Worm (Caenorhabditis elegans) whole organism, L1 larva: Measurements from ENCODE around the gene Y41E3.6.

Source experiments
- Y116A8C.19 ChIP-seq: sonication (generic microtip); optimal IDR thresholded peaks from 2 replicates; lab custom pipeline; 2016; ENCODE audit warnings: missing compliant biosample characterization, missing genetic modification characterization, borderline replicate concordance
- alr-1 ChIP-seq: fragments of 200-800 bp; sonication (Bioruptor generic); optimal IDR thresholded peaks from 2 replicates; lab custom pipeline; 2018; ENCODE audit warnings: borderline replicate concordance, mild to moderate bottlenecking, missing genetic modification characterization, missing compliant biosample characterization
- aly-2 ChIP-seq: fragments of 150-350 bp; optimal IDR thresholded peaks from 2 replicates; lab custom pipeline; 2014; ENCODE audit warnings: missing biosample characterization, missing genetic modification characterization
- ama-1 ChIP-seq: fragments of 150-350 bp; optimal IDR thresholded peaks from 2 replicates; lab custom pipeline; 2014
- ceh-63 ChIP-seq: fragments of 200-800 bp; sonication (Bioruptor generic); optimal IDR thresholded peaks from 2 replicates; lab custom pipeline; 2018; ENCODE audit warnings: mild to moderate bottlenecking, missing genetic modification characterization, missing compliant biosample characterization
- ceh-8 ChIP-seq: fragments of 200-800 bp; sonication (Bioruptor generic); optimal IDR thresholded peaks from 2 replicates; lab custom pipeline; 2018; ENCODE audit warnings: mild to moderate bottlenecking, missing genetic modification characterization, moderate library complexity, missing compliant biosample characterization
- ceh-88 ChIP-seq: fragments of 200-800 bp; sonication (Bioruptor generic); IDR thresholded peaks from 2 replicates; pipeline ENCODE4 v1.3.6; 2022; ENCODE audit warnings: missing genetic modification characterization, missing compliant biosample characterization
- ceh-90 ChIP-seq: sonication (generic microtip); optimal IDR thresholded peaks from 2 replicates; lab custom pipeline; 2016; ENCODE audit warnings: missing genetic modification characterization, missing compliant biosample characterization
- dpl-1 ChIP-seq, 3 experiments: fragments of 150-350 bp in 2 of 3; sonication (generic microtip) in 1 of 3; optimal IDR thresholded peaks; 2 replicates each; lab custom pipeline; 2014 to 2017; ENCODE audit warnings: missing biosample characterization in 3 of 3, missing genetic modification characterization in 3 of 3, missing genetic modification reagents in 3 of 3
- dsc-1 ChIP-seq: sonication (generic microtip); optimal IDR thresholded peaks from 2 replicates; lab custom pipeline; 2016; ENCODE audit warnings: mild to moderate bottlenecking, missing genetic modification characterization, missing compliant biosample characterization
- efl-1 ChIP-seq, 4 experiments: fragments of 150-350 bp; optimal IDR thresholded peaks in 3 of 4; peaks in 1 of 4; 1 replicate in 1 of 4; 2 replicates in 3 of 4; lab custom pipeline; 2014; ENCODE audit warnings: missing biosample characterization in 2 of 4, missing genetic modification characterization in 2 of 4, missing genetic modification reagents in 2 of 4
- efl-3 ChIP-seq: fragments of 200-800 bp; sonication (Bioruptor generic); optimal IDR thresholded peaks from 2 replicates; lab custom pipeline; 2018; ENCODE audit warnings: mild to moderate bottlenecking, missing genetic modification characterization, missing compliant biosample characterization
- egl-27 ChIP-seq, 2 experiments: fragments of 150-350 bp in 1 of 2; sonication (generic microtip); optimal IDR thresholded peaks; 3 replicates each; lab custom pipeline; 2017 to 2018; ENCODE audit warnings: missing biosample characterization in 2 of 2, missing genetic modification characterization in 2 of 2, missing genetic modification reagents in 2 of 2
- elt-2 ChIP-seq: sonication (generic microtip); optimal IDR thresholded peaks from 2 replicates; lab custom pipeline; 2016; ENCODE audit warnings: missing genetic modification characterization, mild to moderate bottlenecking, inconsistent platforms, missing compliant biosample characterization, missing genetic modification reagents
- elt-3 ChIP-seq, 6 experiments: fragments of 150-350 bp in 1 of 6; sonication (generic microtip); optimal IDR thresholded peaks; 2 replicates each; lab custom pipeline; 2017 to 2018; ENCODE audit warnings: missing biosample characterization in 6 of 6, missing genetic modification characterization in 6 of 6, inconsistent platforms in 1 of 6
- ets-5 ChIP-seq: fragments of 200-800 bp; sonication (Bioruptor generic); IDR thresholded peaks from 2 replicates; pipeline ENCODE4 v1.3.6; 2022; ENCODE audit warnings: missing genetic modification characterization, missing compliant biosample characterization
- fkh-10 ChIP-seq: sonication (generic microtip); optimal IDR thresholded peaks from 2 replicates; lab custom pipeline; 2017; ENCODE audit warnings: missing biosample characterization, missing genetic modification reagents, missing genetic modification characterization
- fkh-4 ChIP-seq: sonication (generic microtip); optimal IDR thresholded peaks from 2 replicates; lab custom pipeline; 2016; ENCODE audit warnings: missing compliant biosample characterization, missing genetic modification characterization, borderline replicate concordance
- fkh-8 ChIP-seq: sonication (generic microtip); optimal IDR thresholded peaks from 2 replicates; lab custom pipeline; 2016; ENCODE audit warnings: mild to moderate bottlenecking, missing genetic modification characterization, missing compliant biosample characterization
- grh-1 ChIP-seq: fragments of 200-800 bp; sonication (Bioruptor generic); IDR thresholded peaks from 2 replicates; pipeline ENCODE4 v1.3.6; 2022; ENCODE audit warnings: missing genetic modification reagents, missing genetic modification characterization, missing compliant biosample characterization
- hlh-17 ChIP-seq: fragments of 200-800 bp; sonication (Bioruptor generic); optimal IDR thresholded peaks from 2 replicates; lab custom pipeline; 2018; ENCODE audit warnings: missing genetic modification characterization, mild to moderate bottlenecking, missing compliant biosample characterization, moderate library complexity, borderline replicate concordance
- hlh-4 ChIP-seq: sonication (generic microtip); optimal IDR thresholded peaks from 2 replicates; lab custom pipeline; 2016; ENCODE audit warnings: mild to moderate bottlenecking, missing genetic modification characterization, missing compliant biosample characterization
- hpl-2 ChIP-seq: fragments of 150-350 bp; optimal IDR thresholded peaks from 2 replicates; lab custom pipeline; 2014; ENCODE audit warnings: missing biosample characterization, missing genetic modification reagents, missing genetic modification characterization
- lin-13 ChIP-seq: fragments of 150-350 bp; optimal IDR thresholded peaks from 2 replicates; lab custom pipeline; 2014; ENCODE audit warnings: missing biosample characterization, missing genetic modification reagents, missing genetic modification characterization
- lin-14 ChIP-seq: fragments of 200-800 bp; sonication (Bioruptor generic); optimal IDR thresholded peaks from 2 replicates; lab custom pipeline; 2018; ENCODE audit warnings: mild to moderate bottlenecking, missing genetic modification characterization, moderate library complexity, missing compliant biosample characterization
- lir-3 ChIP-seq: sonication (generic microtip); optimal IDR thresholded peaks from 2 replicates; lab custom pipeline; 2016; ENCODE audit warnings: mild to moderate bottlenecking, missing genetic modification characterization, moderate library complexity, missing compliant biosample characterization; ENCODE audit not compliant: poor library complexity
- mab-9 ChIP-seq: fragments of 200-800 bp; sonication (Bioruptor generic); IDR thresholded peaks from 2 replicates; pipeline ENCODE4 v1.3.6; 2022; ENCODE audit warnings: missing genetic modification reagents, missing genetic modification characterization, missing compliant biosample characterization
- mef-2 ChIP-seq: fragments of 150-350 bp; optimal IDR thresholded peaks from 2 replicates; lab custom pipeline; 2014; ENCODE audit warnings: missing biosample characterization, missing genetic modification characterization
- nhr-12 ChIP-seq: sonication (generic microtip); optimal IDR thresholded peaks from 2 replicates; lab custom pipeline; 2017; ENCODE audit warnings: missing biosample characterization, missing genetic modification characterization
- nhr-20 ChIP-seq: sonication (generic microtip); optimal IDR thresholded peaks from 2 replicates; lab custom pipeline; 2016; ENCODE audit warnings: mild to moderate bottlenecking, missing genetic modification characterization, missing compliant biosample characterization
- nhr-237 ChIP-seq: fragments of 150-350 bp; optimal IDR thresholded peaks from 2 replicates; lab custom pipeline; 2014; ENCODE audit warnings: missing biosample characterization, missing genetic modification characterization
- nhr-28 ChIP-seq: fragments of 150-350 bp; optimal IDR thresholded peaks from 2 replicates; lab custom pipeline; 2014; ENCODE audit warnings: missing biosample characterization, missing genetic modification characterization
- nhr-47 ChIP-seq: sonication (generic microtip); optimal IDR thresholded peaks from 2 replicates; lab custom pipeline; 2016; ENCODE audit warnings: mild to moderate bottlenecking, missing genetic modification characterization, moderate library complexity, missing compliant biosample characterization
- nhr-77 ChIP-seq: fragments of 150-350 bp; optimal IDR thresholded peaks from 2 replicates; lab custom pipeline; 2014; ENCODE audit warnings: missing biosample characterization, missing genetic modification characterization
- nhr-90 ChIP-seq: sonication (generic microtip); optimal IDR thresholded peaks from 2 replicates; lab custom pipeline; 2016; ENCODE audit warnings: mild to moderate bottlenecking, missing genetic modification characterization, missing compliant biosample characterization; ENCODE audit not compliant: poor library complexity
- pag-3 ChIP-seq: sonication (generic microtip); optimal IDR thresholded peaks from 2 replicates; lab custom pipeline; 2017; ENCODE audit warnings: missing genetic modification characterization, mild to moderate bottlenecking, missing compliant biosample characterization, antibody characterized with exemption, borderline replicate concordance; ENCODE audit not compliant: insufficient read depth
- pax-3 ChIP-seq: fragments of 200-800 bp; sonication (Bioruptor generic); optimal IDR thresholded peaks from 2 replicates; lab custom pipeline; 2018; ENCODE audit warnings: mild to moderate bottlenecking, missing genetic modification characterization, moderate library complexity, missing compliant biosample characterization
- skn-1 ChIP-seq: fragments of 150-350 bp; optimal IDR thresholded peaks from 2 replicates; lab custom pipeline; 2014; ENCODE audit warnings: missing biosample characterization, missing genetic modification characterization
- snu-23 ChIP-seq: sonication (generic microtip); optimal IDR thresholded peaks from 2 replicates; lab custom pipeline; 2016; ENCODE audit warnings: missing genetic modification characterization, missing compliant biosample characterization
- sox-4 ChIP-seq: sonication (generic microtip); optimal IDR thresholded peaks from 2 replicates; lab custom pipeline; 2016; ENCODE audit warnings: missing genetic modification characterization, missing compliant biosample characterization
- sptf-1 ChIP-seq: fragments of 150-350 bp; optimal IDR thresholded peaks from 2 replicates; lab custom pipeline; 2014; ENCODE audit warnings: missing biosample characterization, missing genetic modification characterization
- sup-37 ChIP-seq: fragments of 200-800 bp; sonication (Bioruptor generic); optimal IDR thresholded peaks from 2 replicates; lab custom pipeline; 2018; ENCODE audit warnings: mild to moderate bottlenecking, missing genetic modification characterization, missing compliant biosample characterization
- tbx-2 ChIP-seq: sonication (generic microtip); optimal IDR thresholded peaks from 2 replicates; lab custom pipeline; 2016; ENCODE audit warnings: missing genetic modification characterization, missing compliant biosample characterization
- tlp-1 ChIP-seq: fragments of 150-350 bp; optimal IDR thresholded peaks from 2 replicates; lab custom pipeline; 2014; ENCODE audit warnings: missing biosample characterization, missing genetic modification characterization
- unc-62 ChIP-seq: fragments of 150-350 bp; optimal IDR thresholded peaks from 2 replicates; lab custom pipeline; 2014; ENCODE audit warnings: missing biosample characterization, missing genetic modification reagents, missing genetic modification characterization
- unc-86 ChIP-seq: sonication (generic microtip); optimal IDR thresholded peaks from 2 replicates; lab custom pipeline; 2016; ENCODE audit warnings: missing genetic modification characterization, missing compliant biosample characterization
- vab-15 ChIP-seq: sonication (generic microtip); optimal IDR thresholded peaks from 2 replicates; lab custom pipeline; 2017; ENCODE audit warnings: missing genotype, mild to moderate bottlenecking, missing genetic modification characterization, missing compliant biosample characterization
- xbp-1 ChIP-seq: sonication (generic microtip); optimal IDR thresholded peaks from 2 replicates; lab custom pipeline; 2016; ENCODE audit warnings: missing genetic modification characterization, missing compliant biosample characterization
- zip-4 ChIP-seq: fragments of 200-800 bp; sonication (Bioruptor generic); optimal IDR thresholded peaks from 2 replicates; lab custom pipeline; 2018; ENCODE audit warnings: mild to moderate bottlenecking, missing genetic modification characterization, moderate library complexity, missing compliant biosample characterization
- ztf-11 ChIP-seq, 2 experiments: sonication (generic microtip); optimal IDR thresholded peaks; 2 replicates each; lab custom pipeline; 2016 to 2017; ENCODE audit warnings: missing genetic modification characterization in 2 of 2, missing biosample characterization in 1 of 2, missing compliant biosample characterization in 1 of 2

Y41E3.6 gene

DNA sequence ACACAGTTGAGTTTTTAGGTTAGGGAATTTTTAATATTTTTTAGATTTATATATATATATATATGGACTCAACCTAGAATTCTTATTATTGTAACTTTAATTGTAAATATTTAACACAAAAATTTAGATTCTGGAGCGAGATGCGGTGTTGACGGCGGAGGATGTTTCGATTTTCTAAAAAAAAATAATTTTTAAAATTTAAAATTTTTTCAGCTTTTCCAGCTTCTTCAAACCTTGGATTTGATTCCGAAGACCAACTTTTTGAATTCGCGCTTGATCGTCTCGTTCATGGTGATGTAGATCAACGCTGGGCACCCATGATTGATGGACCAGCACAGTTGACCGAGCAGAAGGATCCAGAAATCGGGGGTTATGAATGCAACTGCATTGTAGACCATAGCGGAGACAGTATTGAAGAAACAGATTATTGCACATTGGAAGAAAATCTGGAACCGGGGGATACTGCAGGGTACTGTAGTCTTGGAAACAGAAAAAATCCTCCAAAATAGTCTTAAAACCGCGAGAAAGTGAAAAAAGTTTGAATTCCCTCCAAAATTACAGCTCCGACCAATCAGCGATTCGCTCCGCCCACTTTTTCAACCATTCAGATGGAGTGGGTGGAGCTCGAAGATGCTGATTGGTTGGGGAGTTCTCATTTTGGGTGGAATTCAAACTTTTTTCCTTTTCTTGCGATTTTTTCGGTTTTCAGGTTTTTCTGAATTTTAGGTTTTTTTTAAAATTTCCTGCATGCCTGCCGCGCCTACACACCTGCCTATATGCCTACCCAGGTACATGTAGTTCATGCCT, 42.9 kb downstream of the Y41E3.6 start:
- no peak for TF ChIP-seq sup-37 (GFP tag; lab: Kevin White, UChicago)
- no peak for TF ChIP-seq lir-3 (tag; lab: Kevin White, UChicago)
- TF ChIP-seq nhr-28 (tag; lab: Kevin White, UChicago): no peak
- no peak for TF ChIP-seq egl-27 (tag; optimal IDR thresholded peaks at IDR 0.05; lab: Kevin White, UChicago)
- no peak for TF ChIP-seq ceh-63 (GFP tag; lab: Kevin White, UChicago)
- no peak for TF ChIP-seq unc-86 (tag; lab: Kevin White, UChicago)
- no peak for TF ChIP-seq fkh-10 (GFP tag; lab: Kevin White, UChicago)
- TF ChIP-seq zip-4 (GFP tag; lab: Kevin White, UChicago): no peak
- TF ChIP-seq snu-23 (GFP tag; lab: Kevin White, UChicago): no peak
- no peak for TF ChIP-seq hlh-4 (tag; lab: Kevin White, UChicago)
- TF ChIP-seq nhr-20: no peak
- TF ChIP-seq nhr-90: peak; percentile 16
- no peak for TF ChIP-seq xbp-1
- no peak for TF ChIP-seq nhr-12 (tag; lab: Kevin White, UChicago)
- no peak for TF ChIP-seq ets-5
- no peak for TF ChIP-seq tlp-1 (tag; lab: Kevin White, UChicago)
- TF ChIP-seq pax-3: no peak
- TF ChIP-seq hlh-17 (GFP tag; lab: Kevin White, UChicago): no peak
- TF ChIP-seq ceh-8 (GFP tag; lab: Kevin White, UChicago): no peak
- no peak for TF ChIP-seq skn-1 (tag; lab: Kevin White, UChicago)
- no peak for TF ChIP-seq vab-15
- no peak for TF ChIP-seq efl-3 (GFP tag; lab: Kevin White, UChicago)
- peak; percentile 91 for TF ChIP-seq aly-2 (tag; lab: Kevin White, UChicago)
- TF ChIP-seq nhr-237: no peak
- peak; percentile 17 to 60 for TF ChIP-seq efl-1 (optimal IDR thresholded peaks at IDR 0.05; lab: Kevin White, UChicago)
- peak; percentile 73 to 86 for TF ChIP-seq efl-1 (GFP tag; optimal IDR thresholded peaks at IDR 0.05 in 1 of 2; lab: Kevin White, UChicago)
- no peak for TF ChIP-seq dsc-1 (tag; lab: Kevin White, UChicago)
- TF ChIP-seq sptf-1 (tag; lab: Kevin White, UChicago): no peak
- TF ChIP-seq pag-3 (tag; lab: Kevin White, UChicago): no peak
- TF ChIP-seq grh-1: peak; percentile 32; the same call in 1 of the 2 replicates
- no peak for TF ChIP-seq ceh-90 (tag; lab: Kevin White, UChicago)
- no peak for TF ChIP-seq nhr-77 (tag; lab: Kevin White, UChicago)
- TF ChIP-seq lin-14: no peak
- TF ChIP-seq alr-1 (tag; lab: Kevin White, UChicago): no peak
- no peak for TF ChIP-seq unc-62 (GFP tag; lab: Kevin White, UChicago)
- no peak for TF ChIP-seq nhr-47
- peak in 2 of 3 experiments; percentile 29 to 35 for TF ChIP-seq dpl-1 (GFP tag; optimal IDR thresholded peaks at IDR 0.05; lab: Kevin White, UChicago)
- TF ChIP-seq ztf-11 (tag; optimal IDR thresholded peaks at IDR 0.05; lab: Kevin White, UChicago): no peak
- TF ChIP-seq fkh-4 (tag; lab: Kevin White, UChicago): no peak
- TF ChIP-seq sox-4: no peak
- no peak for TF ChIP-seq hpl-2 (GFP tag; lab: Kevin White, UChicago)
- TF ChIP-seq tbx-2: no peak
- TF ChIP-seq fkh-8 (tag; lab: Kevin White, UChicago): no peak
- no peak for TF ChIP-seq mab-9 (GFP tag; lab: Robert Waterston, UW)
- TF ChIP-seq elt-2 (tag; lab: Kevin White, UChicago): no peak
- TF ChIP-seq lin-13 (GFP tag; lab: Kevin White, UChicago): no peak
- no peak for TF ChIP-seq Y116A8C.19 (tag; lab: Kevin White, UChicago)
- peak; percentile 42 for TF ChIP-seq ama-1 (lab: Kevin White, UChicago)
- TF ChIP-seq mef-2 (tag; lab: Kevin White, UChicago): no peak
- TF ChIP-seq ceh-88 (GFP tag; lab: Robert Waterston, UW): no peak
- no peak for TF ChIP-seq elt-3 (tag; optimal IDR thresholded peaks at IDR 0.05; lab: Kevin White, UChicago)
